Fruit fly (Drosophila melanogaster) whole organism, embryonic: ENCODE measurements around the gene CG43116.

Experiments
- CG12104 ChIP-seq: fragments of 200-800 bp; sonication (Bioruptor generic); optimal IDR thresholded peaks from 3 replicates; lab custom pipeline; 2016; ENCODE audit warnings: missing biosample characterization, missing genetic modification characterization
- CG13123 ChIP-seq: fragments of 200-800 bp; sonication (Bioruptor generic); optimal IDR thresholded peaks from 2 replicates; lab custom pipeline; 2016; ENCODE audit warnings: missing biosample characterization, missing genetic modification characterization
- CG13296 ChIP-seq: fragments of 200-800 bp; sonication (Bioruptor generic); optimal IDR thresholded peaks from 3 replicates; lab custom pipeline; 2018; ENCODE audit warnings: missing biosample characterization, mild to moderate bottlenecking, missing genetic modification characterization
- CG14710 ChIP-seq: fragments of 200-800 bp; sonication (Bioruptor generic); optimal IDR thresholded peaks from 3 replicates; lab custom pipeline; 2019; ENCODE audit warnings: missing biosample characterization, mild to moderate bottlenecking, missing genetic modification characterization, moderate library complexity
- CG16815 ChIP-seq: fragments of 200-800 bp; sonication (Bioruptor generic); optimal IDR thresholded peaks from 3 replicates; lab custom pipeline; 2017; ENCODE audit warnings: missing biosample characterization, mild to moderate bottlenecking, missing genetic modification characterization
- CG18476 ChIP-seq: fragments of 200-800 bp; sonication (Bioruptor generic); optimal IDR thresholded peaks from 2 replicates; lab custom pipeline; 2016; ENCODE audit warnings: missing biosample characterization, mild to moderate bottlenecking, missing genetic modification characterization
- CG2129 ChIP-seq: fragments of 200-800 bp; sonication (Bioruptor generic); IDR thresholded peaks from 2 replicates; pipeline ENCODE4 v1.3.6; 2022; ENCODE audit warnings: missing biosample characterization, missing genetic modification characterization; ENCODE audit not compliant: partially characterized antibody
- CG2199 ChIP-seq: fragments of 200-800 bp; sonication (Bioruptor generic); IDR thresholded peaks from 3 replicates; pipeline ENCODE4 v1.3.6; 2022; ENCODE audit warnings: missing biosample characterization, missing genetic modification characterization
- CG33557 ChIP-seq: fragments of 200-800 bp; sonication (Bioruptor generic); optimal IDR thresholded peaks from 2 replicates; lab custom pipeline; 2019; ENCODE audit warnings: missing biosample characterization, mild to moderate bottlenecking, missing genetic modification characterization, moderate library complexity
- CG4424 ChIP-seq: fragments of 200-800 bp; sonication (Bioruptor generic); optimal IDR thresholded peaks from 3 replicates; lab custom pipeline; 2016; ENCODE audit warnings: missing biosample characterization, missing genetic modification characterization
- CG5180 ChIP-seq: fragments of 200-800 bp; sonication (Bioruptor generic); optimal IDR thresholded peaks from 3 replicates; lab custom pipeline; 2017; ENCODE audit warnings: missing biosample characterization, missing genetic modification characterization, mild to moderate bottlenecking, moderate library complexity, missing genetic modification reagents
- CG7963 ChIP-seq: fragments of 200-800 bp; sonication (Bioruptor generic); IDR thresholded peaks from 3 replicates; pipeline ENCODE4 v1.3.6; 2022; ENCODE audit warnings: missing biosample characterization, missing genetic modification characterization; ENCODE audit not compliant: partially characterized antibody
- CG8924 ChIP-seq: fragments of 200-800 bp; optimal IDR thresholded peaks from 3 replicates; lab custom pipeline; 2019; ENCODE audit warnings: missing biosample characterization, mild to moderate bottlenecking, missing genetic modification characterization, moderate library complexity
- D ChIP-seq, 2 experiments: fragments of 200-800 bp in 1 of 2; fragments of >200 bp in 1 of 2; sonication (Bioruptor generic) in 1 of 2; optimal IDR thresholded peaks; 2 replicates in 1 of 2; 3 replicates in 1 of 2; lab custom pipeline; 2017; ENCODE audit warnings: mild to moderate bottlenecking in 1 of 2, missing biosample characterization in 1 of 2, missing genetic modification characterization in 1 of 2, missing genetic modification reagents in 1 of 2
- Deaf1 ChIP-seq: fragments of 200-800 bp; optimal IDR thresholded peaks from 3 replicates; lab custom pipeline; 2019; ENCODE audit warnings: missing biosample characterization, mild to moderate bottlenecking, missing genetic modification characterization, moderate library complexity
- Dll ChIP-seq: fragments of 200-800 bp; sonication (Bioruptor generic); IDR thresholded peaks from 4 replicates; pipeline ENCODE4 v1.3.6; 2022; ENCODE audit warnings: missing biosample characterization, missing genetic modification characterization; ENCODE audit not compliant: partially characterized antibody
- Elba2 ChIP-seq: fragments of 200-800 bp; sonication (Bioruptor generic); optimal IDR thresholded peaks from 3 replicates; lab custom pipeline; 2016; ENCODE audit warnings: missing biosample characterization, missing genetic modification characterization
- HLH3B ChIP-seq: fragments of 200-800 bp; sonication (Bioruptor generic); IDR thresholded peaks from 2 replicates; pipeline ENCODE4 v1.3.6; 2022; ENCODE audit warnings: missing biosample characterization, missing genetic modification characterization
- HLH4C ChIP-seq: fragments of 200-800 bp; sonication (Bioruptor generic); IDR thresholded peaks from 3 replicates; pipeline ENCODE4 v1.3.6; 2022; ENCODE audit warnings: missing biosample characterization, missing genetic modification characterization; ENCODE audit not compliant: partially characterized antibody
- HLHmδ ChIP-seq: fragments of 200-800 bp; sonication (Bioruptor generic); optimal IDR thresholded peaks from 2 replicates; lab custom pipeline; 2018; ENCODE audit warnings: missing biosample characterization, mild to moderate bottlenecking, missing genetic modification characterization, moderate library complexity
- Lim3 ChIP-seq: fragments of 200-800 bp; sonication (Bioruptor generic); IDR thresholded peaks from 2 replicates; pipeline ENCODE4 v1.3.6; 2022; ENCODE audit warnings: missing biosample characterization, missing genetic modification characterization
- Max ChIP-seq: fragments of 200-800 bp; sonication (Bioruptor generic); optimal IDR thresholded peaks from 2 replicates; lab custom pipeline; 2016; ENCODE audit warnings: missing biosample characterization, mild to moderate bottlenecking, missing genetic modification characterization
- Myb ChIP-seq: fragments of 200-800 bp; sonication (Bioruptor generic); optimal IDR thresholded peaks from 2 replicates; lab custom pipeline; 2016; ENCODE audit warnings: missing biosample characterization, missing genetic modification characterization
- Oli ChIP-seq: fragments of 200-800 bp; sonication (Bioruptor generic); optimal IDR thresholded peaks from 2 replicates; lab custom pipeline; 2018; ENCODE audit warnings: missing biosample characterization, mild to moderate bottlenecking, missing genetic modification characterization, moderate library complexity
- PHDP ChIP-seq: fragments of 200-800 bp; sonication (Bioruptor generic); optimal IDR thresholded peaks from 3 replicates; lab custom pipeline; 2018; ENCODE audit warnings: missing biosample characterization, mild to moderate bottlenecking, missing genetic modification characterization, moderate library complexity
- Tbp ChIP-seq: fragments of >200 bp; optimal IDR thresholded peaks from 2 replicates; lab custom pipeline; 2018; ENCODE audit warnings: missing biosample characterization, missing genetic modification characterization
- ac ChIP-seq: fragments of 200-800 bp; sonication (Bioruptor generic); optimal IDR thresholded peaks from 3 replicates; lab custom pipeline; 2017; ENCODE audit warnings: missing biosample characterization, mild to moderate bottlenecking, missing genetic modification characterization
- al ChIP-seq: fragments of 200-800 bp; sonication (Bioruptor generic); IDR thresholded peaks from 2 replicates; pipeline ENCODE4 v1.3.6; 2022; ENCODE audit warnings: missing biosample characterization, missing genetic modification characterization
- cg ChIP-seq: fragments of 200-800 bp; sonication (Bioruptor generic); optimal IDR thresholded peaks from 3 replicates; lab custom pipeline; 2019; ENCODE audit warnings: missing biosample characterization, mild to moderate bottlenecking, missing genetic modification characterization, moderate library complexity
- ci ChIP-seq: fragments of 200-800 bp; sonication (Bioruptor generic); IDR thresholded peaks from 3 replicates; pipeline ENCODE4 v1.3.6; 2022; ENCODE audit warnings: missing biosample characterization, missing genetic modification characterization
- corto ChIP-seq: fragments of 200-800 bp; sonication (Bioruptor generic); optimal IDR thresholded peaks from 2 replicates; lab custom pipeline; 2016; ENCODE audit warnings: missing biosample characterization, mild to moderate bottlenecking, missing genetic modification characterization, moderate library complexity
- dpn ChIP-seq, 2 experiments: fragments of 200-800 bp; sonication (Bioruptor generic); optimal IDR thresholded peaks; 3 replicates each; lab custom pipeline; 2016; ENCODE audit warnings: missing biosample characterization in 2 of 2, missing genetic modification characterization in 2 of 2
- gsb-n ChIP-seq: fragments of 200-800 bp; sonication (Bioruptor generic); optimal IDR thresholded peaks from 3 replicates; lab custom pipeline; 2018; ENCODE audit warnings: missing biosample characterization, mild to moderate bottlenecking, missing genetic modification characterization
- hkb ChIP-seq, 2 experiments: fragments of 200-800 bp in 1 of 2; fragments of >200 bp in 1 of 2; sonication (Bioruptor generic) in 1 of 2; IDR thresholded peaks in 1 of 2; optimal IDR thresholded peaks in 1 of 2; 2 replicates each; pipeline versions ENCODE4 v1.3.6 to Lab custom; 2017 to 2022; ENCODE audit warnings: missing biosample characterization in 1 of 2, missing genetic modification characterization in 1 of 2
- kni ChIP-seq: fragments of 200-800 bp; sonication (Bioruptor generic); optimal IDR thresholded peaks from 3 replicates; lab custom pipeline; 2017; ENCODE audit warnings: mild to moderate bottlenecking, missing biosample characterization, missing genetic modification reagents, missing genetic modification characterization
- onecut ChIP-seq: fragments of 200-800 bp; sonication (Bioruptor generic); IDR thresholded peaks from 2 replicates; pipeline ENCODE4 v1.3.6; 2022; ENCODE audit warnings: missing biosample characterization, missing genetic modification characterization
- pan ChIP-seq, 4 experiments: fragments of >200 bp in 3 of 4; fragments of 200-800 bp in 1 of 4; sonication (Bioruptor generic) in 1 of 4; optimal IDR thresholded peaks in 3 of 4; IDR thresholded peaks in 1 of 4; 2 replicates each; pipeline versions ENCODE4 v1.3.6 to Lab custom; 2017 to 2022; ENCODE audit warnings: missing biosample characterization in 2 of 4, missing genetic modification characterization in 2 of 4, mixed read lengths in 1 of 4
- pros ChIP-seq: fragments of 200-800 bp; sonication (Bioruptor generic); optimal IDR thresholded peaks from 3 replicates; lab custom pipeline; 2019; ENCODE audit warnings: missing biosample characterization, mild to moderate bottlenecking, missing genetic modification characterization, moderate library complexity
- sc ChIP-seq, 3 experiments: fragments of >200 bp in 2 of 3; fragments of 200-800 bp in 1 of 3; sonication (Bioruptor generic) in 1 of 3; optimal IDR thresholded peaks; 2 replicates in 2 of 3; 3 replicates in 1 of 3; lab custom pipeline; 2017; ENCODE audit warnings: mild to moderate bottlenecking in 1 of 3, missing biosample characterization in 1 of 3, missing genetic modification characterization in 1 of 3, missing genetic modification reagents in 1 of 3
- sens ChIP-seq: fragments of 200-800 bp; sonication (Bioruptor generic); peaks from one replicate; lab custom pipeline; 2016; ENCODE audit warnings: missing biosample characterization, missing genetic modification characterization
- twi ChIP-seq: fragments of 200-800 bp; optimal IDR thresholded peaks from 2 replicates; lab custom pipeline; 2019; ENCODE audit warnings: missing biosample characterization, mild to moderate bottlenecking, missing genetic modification characterization, moderate library complexity
- z ChIP-seq: fragments of 200-800 bp; sonication (Bioruptor generic); IDR thresholded peaks from 3 replicates; pipeline ENCODE4 v1.3.6; 2022; ENCODE audit warnings: missing biosample characterization, missing genetic modification characterization

The CG43116 gene

DNA sequence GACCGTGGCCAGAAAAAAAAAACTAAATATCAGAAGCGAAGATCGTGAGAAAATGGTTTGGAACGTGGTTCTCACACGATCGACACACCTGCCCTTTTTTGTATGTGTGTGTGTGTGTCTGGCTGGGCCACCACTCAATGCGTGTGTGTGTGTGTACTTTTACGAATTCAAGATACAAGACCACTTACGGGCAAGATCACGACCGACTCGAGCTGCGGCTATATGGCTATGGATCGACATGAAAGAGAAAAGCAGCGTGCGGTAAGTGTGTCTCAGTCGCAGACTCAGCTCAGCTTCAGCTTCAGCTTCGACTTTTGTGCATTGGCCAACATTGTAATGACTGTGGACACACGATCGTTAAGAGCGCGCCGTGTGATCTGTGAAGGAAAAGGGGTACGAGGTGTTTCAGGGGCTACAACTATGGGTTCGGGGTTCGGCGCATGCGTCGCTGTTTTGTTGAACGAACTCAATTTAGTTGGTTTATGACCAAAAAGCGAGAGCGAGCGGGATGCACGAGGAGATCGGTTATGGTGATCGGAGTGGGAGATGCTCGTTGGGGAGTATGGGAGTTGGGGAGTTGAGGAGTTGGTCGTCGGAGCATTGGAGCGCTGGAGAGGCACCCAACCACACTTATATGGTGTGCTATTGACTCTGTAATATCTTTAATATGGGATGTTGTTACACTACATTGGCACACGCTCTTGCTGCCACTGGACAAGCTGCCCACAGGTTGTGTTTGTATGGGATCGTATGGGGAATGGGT lies 6.0 kb upstream of the CG43116 start (continued):
- TF ChIP-seq sens (peak; percentile 76), dpn (GFP tag; optimal IDR thresholded peaks at IDR 0.05; lab: Kevin White, UChicago) (peak in 1 of 2 experiments; percentile 1), HLH4C (GFP tag; lab: Robert Waterston, UW) (no peak), CG12104 (GFP tag; lab: Kevin White, UChicago) (no peak), CG14710 (tag; lab: Kevin White, UChicago) (no peak), Oli (tag; lab: Kevin White, UChicago) (no peak), CG13296 (GFP tag; lab: Kevin White, UChicago) (no peak), kni (GFP tag; lab: Kevin White, UChicago) (peak; percentile 99), Tbp (GFP tag; lab: Kevin White, UChicago) (no peak), sc (optimal IDR thresholded peaks at IDR 0.05; lab: Kevin White, UChicago) (no peak), sc (GFP tag; optimal IDR thresholded peaks at IDR 0.05; lab: Kevin White, UChicago) (peak; percentile 12), al (GFP tag; lab: Robert Waterston, UW) (no peak), Deaf1 (tag; lab: Kevin White, UChicago) (peak; percentile 66), cg (peak; percentile 84), gsb-n (tag; lab: Kevin White, UChicago) (peak; percentile 53), Max (GFP tag; lab: Kevin White, UChicago) (no peak)
- TF ChIP-seq, all 482 proteins: peak for 37

dm6 chr3R:26002039-26002438 lies 5.2 kb upstream of the CG43116 start:
- TF ChIP-seq onecut (GFP tag; lab: Robert Waterston, UW) = no peak
- TF ChIP-seq ac (GFP tag; lab: Kevin White, UChicago) = no peak
- TF ChIP-seq Myb = no peak
- TF ChIP-seq kni (GFP tag; lab: Kevin White, UChicago) = no peak
- no peak for TF ChIP-seq Lim3
- peak; percentile 34 for TF ChIP-seq corto (GFP tag; lab: Kevin White, UChicago)
- TF ChIP-seq CG13123 = no peak
- 0 out of 3 replicates have a peak, but pooled peaks have one; percentile 43 for TF ChIP-seq CG2199
- TF ChIP-seq D (optimal IDR thresholded peaks at IDR 0.05; lab: Kevin White, UChicago) = no peak
- no peak for TF ChIP-seq D (GFP tag; optimal IDR thresholded peaks at IDR 0.05; lab: Kevin White, UChicago)
- TF ChIP-seq PHDP = no peak
- TF ChIP-seq sens = peak; percentile 83
- TF ChIP-seq Dll = 0 out of 4 replicates have a peak, but pooled peaks have one; percentile 14
- peak; percentile 91 for TF ChIP-seq Elba2
- no peak for TF ChIP-seq CG4424 (GFP tag; lab: Kevin White, UChicago)
- TF ChIP-seq CG16815 (GFP tag; lab: Kevin White, UChicago) = no peak

- peak; percentile 1 for TF ChIP-seq twi (tag; lab: Kevin White, UChicago)
- TF ChIP-seq CG7963 (GFP tag; lab: Robert Waterston, UW) = no peak
- TF ChIP-seq pan (optimal IDR thresholded peaks at IDR 0.05; lab: Kevin White, UChicago) = no peak
- no peak for TF ChIP-seq pan (GFP tag; optimal IDR thresholded peaks at IDR 0.05 in 1 of 2, IDR thresholded peaks at IDR 0.05 in 1 of 2)
- TF ChIP-seq CG8924 (tag; lab: Kevin White, UChicago) = no peak
- TF ChIP-seq sens = peak; percentile 78
- TF ChIP-seq pros (GFP tag; lab: Kevin White, UChicago) = peak; percentile 80
- peak; percentile 17 for TF ChIP-seq CG33557 (GFP tag; lab: Kevin White, UChicago)
- no peak for TF ChIP-seq ci (GFP tag; lab: Robert Waterston, UW)
- TF ChIP-seq CG5180 (GFP tag; lab: Kevin White, UChicago) = peak; percentile 79
- TF ChIP-seq CG18476 (GFP tag; lab: Kevin White, UChicago) = peak; percentile 99
- TF ChIP-seq hkb (optimal IDR thresholded peaks at IDR 0.05; lab: Kevin White, UChicago) = no peak
- TF ChIP-seq hkb (GFP tag; IDR thresholded peaks at IDR 0.05; lab: Robert Waterston, UW) = no peak
- TF ChIP-seq CG2129 (GFP tag; lab: Robert Waterston, UW) = no peak
- peak; percentile 75; the same call in 2 of the 3 replicates for TF ChIP-seq z (GFP tag; lab: Robert Waterston, UW)
- peak; percentile 90 for TF ChIP-seq HLHmδ (GFP tag; lab: Kevin White, UChicago)
- TF ChIP-seq HLH3B (GFP tag; lab: Robert Waterston, UW) = no peak
Observed at dm6 chr3R:26000720-26001682, 4.2 kb upstream of the CG43116 start.
